Worm (Caenorhabditis elegans): ENCODE measurements around the gene Y97E10AR.2.

The Y97E10AR.2 gene

ce11 chrV:8010103-8010502 lies 14.1 kb downstream of the Y97E10AR.2 start, which contains the start of gene Y97E10AR.4:
Gene Y97E10AR.4 (minus strand): TSS chrV:8010233.
- TF ChIP-seq flt-1 (GFP tag; IDR thresholded peaks at IDR 0.05), result no peak
- TF ChIP-seq hmg-4 (GFP tag; optimal IDR thresholded peaks at IDR 0.05), result no peak
- TF ChIP-seq hmbx-1 (tag; optimal IDR thresholded peaks at IDR 0.05), result no peak
- no peak for TF ChIP-seq hnd-1 (tag; optimal IDR thresholded peaks at IDR 0.05)
- TF ChIP-seq tra-4 (tag; optimal IDR thresholded peaks at IDR 0.05), result no peak
- no peak for TF ChIP-seq B0310.2 (tag; optimal IDR thresholded peaks at IDR 0.05)
- no peak for TF ChIP-seq scrt-1 (GFP tag; IDR thresholded peaks at IDR 0.05)
- no peak for TF ChIP-seq ceh-36 (tag; optimal IDR thresholded peaks at IDR 0.05)
- no peak for TF ChIP-seq tbx-11 (GFP tag; IDR thresholded peaks at IDR 0.05)
- no peak for TF ChIP-seq aly-1 (tag; optimal IDR thresholded peaks at IDR 0.05)

ce11 chrV:8010846-8011245 lies 14.9 kb downstream of the Y97E10AR.2 start, which contains the start of gene lmtr-2:
Gene lmtr-2 (minus strand): TSS chrV:8011106.
- TF ChIP-seq tbx-37 (GFP tag; conservative IDR thresholded peaks at IDR 0.05), result no peak
- TF ChIP-seq F13C5.2 (tag; optimal IDR thresholded peaks at IDR 0.05), result no peak
- no peak for TF ChIP-seq tra-4 (tag; optimal IDR thresholded peaks at IDR 0.05)
- TF ChIP-seq scrt-1 (GFP tag; IDR thresholded peaks at IDR 0.05), result no peak
- peak; percentile 39 for TF ChIP-seq ama-1 (optimal IDR thresholded peaks at IDR 0.05)
- TF ChIP-seq flt-1 (GFP tag; IDR thresholded peaks at IDR 0.05), result no peak

- TF ChIP-seq scrt-1 (GFP tag; IDR thresholded peaks at IDR 0.05) (no peak), tbx-11 (GFP tag; IDR thresholded peaks at IDR 0.05) (no peak), hmg-4 (GFP tag; optimal IDR thresholded peaks at IDR 0.05) (no peak), hnd-1 (tag; optimal IDR thresholded peaks at IDR 0.05) (no peak), hmbx-1 (tag; optimal IDR thresholded peaks at IDR 0.05) (no peak), ama-1 (optimal IDR thresholded peaks at IDR 0.05) (no peak), pes-1 (GFP tag; IDR thresholded peaks at IDR 0.05) (no peak)
Observed at ce11 chrV:8012032-8012431, 16.1 kb downstream of the Y97E10AR.2 start, which contains the start of gene rpb-9. Gene rpb-9 (minus strand): TSS chrV:8012345.

- no peak for TF ChIP-seq hmg-4 (GFP tag; optimal IDR thresholded peaks at IDR 0.05)
- no peak for TF ChIP-seq B0310.2 (tag; optimal IDR thresholded peaks at IDR 0.05)
- no peak for TF ChIP-seq ama-1 (optimal IDR thresholded peaks at IDR 0.05)
- no peak for TF ChIP-seq pes-1 (GFP tag; IDR thresholded peaks at IDR 0.05)
- no peak for TF ChIP-seq tbx-37 (GFP tag; conservative IDR thresholded peaks at IDR 0.05)
- TF ChIP-seq tbx-11 (GFP tag; IDR thresholded peaks at IDR 0.05), result no peak
Observed at ce11 chrV:8013901-8014388, 18.0 kb downstream of the Y97E10AR.2 start, which contains the start of gene Y97E10AR.6. Gene Y97E10AR.6 (minus strand): TSS chrV:8013951.

- TF ChIP-seq B0310.2 (tag; optimal IDR thresholded peaks at IDR 0.05), result no peak
Observed at ce11 chrV:8016928-8017327, 20.9 kb downstream of the Y97E10AR.2 start, which contains the start of gene sptl-2. Gene sptl-2 (plus strand): TSS chrV:8017207.

ce11 chrV:8017924-8018323 lies 21.9 kb downstream of the Y97E10AR.2 start:
- TF ChIP-seq B0310.2 (tag; optimal IDR thresholded peaks at IDR 0.05), result no peak
- no peak for TF ChIP-seq hmg-4 (GFP tag; optimal IDR thresholded peaks at IDR 0.05)
- TF ChIP-seq sea-1 (GFP tag; conservative IDR thresholded peaks at IDR 0.05), result no peak
- no peak for TF ChIP-seq tbx-37 (GFP tag; conservative IDR thresholded peaks at IDR 0.05)
- TF ChIP-seq ama-1 (optimal IDR thresholded peaks at IDR 0.05), result no peak
- no peak for TF ChIP-seq F13C5.2 (tag; optimal IDR thresholded peaks at IDR 0.05)
- no peak for TF ChIP-seq flt-1 (GFP tag; IDR thresholded peaks at IDR 0.05)

ce11 chrV:8018919-8019318 lies 22.9 kb downstream of the Y97E10AR.2 start:
- TF ChIP-seq hmbx-1 (tag; optimal IDR thresholded peaks at IDR 0.05) (no peak), sea-1 (GFP tag; conservative IDR thresholded peaks at IDR 0.05) (no peak), ets-7 (tag; optimal IDR thresholded peaks at IDR 0.05) (no peak), tra-4 (tag; optimal IDR thresholded peaks at IDR 0.05) (no peak), F13C5.2 (tag; optimal IDR thresholded peaks at IDR 0.05) (no peak), ama-1 (optimal IDR thresholded peaks at IDR 0.05) (no peak), tbx-11 (GFP tag; IDR thresholded peaks at IDR 0.05) (no peak), tbx-37 (GFP tag; conservative IDR thresholded peaks at IDR 0.05) (no peak), B0310.2 (tag; optimal IDR thresholded peaks at IDR 0.05) (no peak), hnd-1 (tag; optimal IDR thresholded peaks at IDR 0.05) (no peak), hmg-4 (GFP tag; optimal IDR thresholded peaks at IDR 0.05) (no peak), flt-1 (GFP tag; IDR thresholded peaks at IDR 0.05) (no peak), scrt-1 (GFP tag; IDR thresholded peaks at IDR 0.05) (no peak), ceh-13 (GFP tag; optimal IDR thresholded peaks at IDR 0.05) (no peak)

ce11 chrV:8019783-8020182 lies 23.8 kb downstream of the Y97E10AR.2 start:
- TF ChIP-seq ama-1 (optimal IDR thresholded peaks at IDR 0.05) (no peak), hnd-1 (tag; optimal IDR thresholded peaks at IDR 0.05) (no peak), F13C5.2 (tag; optimal IDR thresholded peaks at IDR 0.05) (no peak), hmg-4 (GFP tag; optimal IDR thresholded peaks at IDR 0.05) (no peak), B0310.2 (tag; optimal IDR thresholded peaks at IDR 0.05) (no peak), ets-7 (tag; optimal IDR thresholded peaks at IDR 0.05) (no peak)

- TF ChIP-seq aly-1 (tag; optimal IDR thresholded peaks at IDR 0.05), result no peak
Observed at ce11 chrV:8022040-8022439, 26.1 kb downstream of the Y97E10AR.2 start, which contains the start of gene ech-3. Gene ech-3 (plus strand): TSS chrV:8022217.
